Worm (Caenorhabditis elegans) whole organism, L4/young adult: ENCODE results near the gene K07C5.13.

Source experiments
- W03F9.2 ChIP-seq: fragments of 150-350 bp; optimal IDR thresholded peaks from 2 replicates; lab custom pipeline; 2014; ENCODE audit warnings: missing biosample characterization, missing genetic modification characterization
- dao-5 ChIP-seq: sonication (generic microtip); optimal IDR thresholded peaks from 2 replicates; lab custom pipeline; 2016; ENCODE audit warnings: missing genotype, missing genetic modification characterization, moderate library complexity, missing compliant biosample characterization
- him-1 ChIP-seq: sonication (generic microtip); optimal IDR thresholded peaks from 2 replicates; lab custom pipeline; 2016; ENCODE audit warnings: missing genotype, missing genetic modification reagents, missing genetic modification characterization, missing compliant biosample characterization

DNA sequence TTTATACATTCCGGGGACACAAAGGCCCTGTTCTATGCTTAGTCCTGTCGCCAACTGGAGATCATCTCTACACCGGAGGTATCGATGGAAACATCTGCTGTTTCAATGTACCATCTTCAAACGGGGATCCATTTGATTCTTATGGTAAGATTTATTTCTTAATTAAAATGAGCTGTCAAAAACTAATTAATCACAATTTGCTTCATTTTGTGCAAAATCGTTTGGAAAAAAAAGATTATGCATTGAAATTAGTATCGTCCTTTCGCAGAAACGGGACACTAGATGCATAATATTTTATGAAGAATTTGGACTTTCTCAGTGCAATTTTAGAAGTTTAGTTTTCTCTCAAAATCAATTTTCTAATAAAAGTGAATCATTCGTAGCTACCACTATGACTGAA, 22.0 kb downstream of the K07C5.13 start:
- TF ChIP-seq him-1 (tag; lab: Kevin White, UChicago) = no peak
- TF ChIP-seq dao-5 (tag; lab: Kevin White, UChicago) = no peak
- no peak for TF ChIP-seq W03F9.2 (tag; lab: Kevin White, UChicago)
